Worm (Caenorhabditis elegans) whole organism, young adult: Measurements from ENCODE around the gene irld-32.

Experiments
- B0019.2 ChIP-seq: fragments of 200-800 bp; sonication (Bioruptor generic); conservative IDR thresholded peaks from 2 replicates; pipeline ENCODE4 v1.3.6; 2022; ENCODE audit warnings: missing genetic modification reagents, missing genetic modification characterization, missing compliant biosample characterization
- B0035.1 ChIP-seq: sonication (generic microtip); optimal IDR thresholded peaks from 2 replicates; lab custom pipeline; 2016; ENCODE audit warnings: missing genetic modification characterization, mild to moderate bottlenecking, missing compliant biosample characterization, missing genotype, missing genetic modification reagents
- B0261.1 ChIP-seq: sonication (generic microtip); optimal IDR thresholded peaks from 2 replicates; lab custom pipeline; 2016; ENCODE audit warnings: mild to moderate bottlenecking, missing genetic modification characterization, moderate library complexity, missing compliant biosample characterization
- B0336.3 ChIP-seq: fragments of 200-800 bp; sonication (Bioruptor generic); IDR thresholded peaks from 2 replicates; pipeline ENCODE4 v1.3.6; 2022; ENCODE audit warnings: missing genetic modification characterization, missing compliant biosample characterization
- F39B2.1 ChIP-seq: fragments of 200-800 bp; sonication (Bioruptor generic); IDR thresholded peaks from 2 replicates; pipeline ENCODE4 v1.3.6; 2022; ENCODE audit warnings: missing genetic modification reagents, missing genetic modification characterization, missing compliant biosample characterization
- T07F8.4 ChIP-seq: sonication (generic microtip); optimal IDR thresholded peaks from 2 replicates; lab custom pipeline; 2016; ENCODE audit warnings: mild to moderate bottlenecking, missing genetic modification characterization, moderate library complexity, missing compliant biosample characterization
- Y56A3A.18 ChIP-seq: fragments of 200-800 bp; sonication (Bioruptor generic); IDR thresholded peaks from 2 replicates; pipeline ENCODE4 v1.3.6; 2022; ENCODE audit warnings: missing genetic modification reagents, missing genetic modification characterization, missing compliant biosample characterization
- athp-1 ChIP-seq: sonication (generic microtip); optimal IDR thresholded peaks from 2 replicates; lab custom pipeline; 2017; ENCODE audit warnings: mild to moderate bottlenecking, missing genetic modification characterization, missing compliant biosample characterization
- attf-3 ChIP-seq: fragments of 200-800 bp; sonication (Bioruptor generic); conservative IDR thresholded peaks from 2 replicates; pipeline ENCODE4 v1.3.6; 2022; ENCODE audit warnings: missing genetic modification reagents, missing genetic modification characterization, missing compliant biosample characterization
- bed-2 ChIP-seq: fragments of 200-800 bp; sonication (Bioruptor generic); IDR thresholded peaks from 2 replicates; pipeline ENCODE4 v1.3.6; 2022; ENCODE audit warnings: missing genetic modification reagents, missing genetic modification characterization, missing compliant biosample characterization
- ceh-27 ChIP-seq: fragments of 200-800 bp; sonication (Bioruptor generic); optimal IDR thresholded peaks from 2 replicates; lab custom pipeline; 2018; ENCODE audit warnings: mild to moderate bottlenecking, missing genetic modification characterization, moderate library complexity, missing compliant biosample characterization
- ceh-58 ChIP-seq: fragments of 200-800 bp; sonication (Bioruptor generic); IDR thresholded peaks from 2 replicates; pipeline ENCODE4 v1.3.6; 2022; ENCODE audit warnings: missing genetic modification characterization, missing compliant biosample characterization
- chd-7 ChIP-seq: sonication (generic microtip); optimal IDR thresholded peaks from 2 replicates; lab custom pipeline; 2016; ENCODE audit warnings: mild to moderate bottlenecking, missing genetic modification characterization, moderate library complexity, missing compliant biosample characterization
- dox-1 ChIP-seq: fragments of 200-800 bp; sonication (Bioruptor generic); IDR thresholded peaks from 2 replicates; pipeline ENCODE4 v1.3.6; 2022; ENCODE audit warnings: missing genetic modification reagents, missing genetic modification characterization, missing compliant biosample characterization
- egrh-3 ChIP-seq: fragments of 200-800 bp; sonication (Bioruptor generic); IDR thresholded peaks from 2 replicates; pipeline ENCODE4 v1.3.6; 2022; ENCODE audit warnings: missing genetic modification reagents, missing genetic modification characterization, missing compliant biosample characterization
- him-1 ChIP-seq: sonication (generic microtip); optimal IDR thresholded peaks from 2 replicates; lab custom pipeline; 2016; ENCODE audit warnings: missing genotype, missing genetic modification reagents, missing genetic modification characterization, missing compliant biosample characterization
- hmg-1.2 ChIP-seq: fragments of 200-800 bp; sonication (Bioruptor generic); IDR thresholded peaks from 2 replicates; pipeline ENCODE4 v1.3.6; 2022; ENCODE audit warnings: missing genetic modification reagents, missing genetic modification characterization, missing compliant biosample characterization
- lag-1 ChIP-seq: fragments of 200-800 bp; sonication (Bioruptor generic); IDR thresholded peaks from 2 replicates; pipeline ENCODE4 v1.3.6; 2022; ENCODE audit warnings: missing genetic modification reagents, missing genetic modification characterization, missing compliant biosample characterization
- lin-26 ChIP-seq: fragments of 200-800 bp; sonication (Bioruptor generic); IDR thresholded peaks from 2 replicates; pipeline ENCODE4 v1.3.6; 2022; ENCODE audit warnings: missing genetic modification reagents, missing genetic modification characterization, missing compliant biosample characterization
- lin-35 ChIP-seq, 3 experiments: fragments of 150-350 bp in 2 of 3; sonication (generic microtip) in 1 of 3; optimal IDR thresholded peaks; 2 replicates each; lab custom pipeline; 2014 to 2018; ENCODE audit warnings: missing biosample characterization in 3 of 3, missing genetic modification characterization in 3 of 3, missing genetic modification reagents in 3 of 3
- madf-3 ChIP-seq: fragments of 200-800 bp; sonication (Bioruptor generic); IDR thresholded peaks from 2 replicates; pipeline ENCODE4 v1.3.6; 2022; ENCODE audit warnings: missing genetic modification reagents, missing genetic modification characterization, missing compliant biosample characterization
- madf-6 ChIP-seq: fragments of 200-800 bp; sonication (Bioruptor generic); IDR thresholded peaks from 2 replicates; pipeline ENCODE4 v1.3.6; 2022; ENCODE audit warnings: missing genetic modification reagents, missing genetic modification characterization, missing compliant biosample characterization
- mcd-1 ChIP-seq: fragments of 200-800 bp; sonication (Bioruptor generic); IDR thresholded peaks from 2 replicates; pipeline ENCODE4 v1.3.6; 2022; ENCODE audit warnings: missing genetic modification reagents, missing genetic modification characterization, missing compliant biosample characterization
- mel-28 ChIP-seq: sonication (generic microtip); optimal IDR thresholded peaks from 2 replicates; lab custom pipeline; 2016; ENCODE audit warnings: borderline replicate concordance, mild to moderate bottlenecking, missing genetic modification characterization, missing compliant biosample characterization
- mes-4 ChIP-seq: sonication (generic microtip); optimal IDR thresholded peaks from 2 replicates; lab custom pipeline; 2016; ENCODE audit warnings: missing genotype, missing genetic modification characterization, missing compliant biosample characterization
- nfya-1 ChIP-seq: sonication (generic microtip); optimal IDR thresholded peaks from 2 replicates; lab custom pipeline; 2017; ENCODE audit warnings: antibody characterized with exemption, missing compliant biosample characterization, missing genetic modification characterization, borderline replicate concordance; ENCODE audit not compliant: insufficient read depth
- pbrm-1 ChIP-seq: fragments of 200-800 bp; sonication (Bioruptor generic); IDR thresholded peaks from 2 replicates; pipeline ENCODE4 v1.3.6; 2022; ENCODE audit warnings: missing genetic modification reagents, missing genetic modification characterization, missing compliant biosample characterization
- pha-4 ChIP-seq: fragments of 150-350 bp; sonication (generic microtip); optimal IDR thresholded peaks from 2 replicates; lab custom pipeline; 2014; ENCODE audit warnings: missing biosample characterization, missing genetic modification reagents, missing genetic modification characterization
- rcor-1 ChIP-seq: fragments of 200-800 bp; sonication (Bioruptor generic); IDR thresholded peaks from 2 replicates; pipeline ENCODE4 v1.3.6; 2022; ENCODE audit warnings: missing genetic modification reagents, missing genetic modification characterization, missing compliant biosample characterization
- rpc-1 ChIP-seq, 2 experiments: fragments of 150-350 bp in 1 of 2; sonication (generic microtip) in 1 of 2; optimal IDR thresholded peaks; 2 replicates each; lab custom pipeline; 2014 to 2018; ENCODE audit warnings: missing biosample characterization in 1 of 2, missing genetic modification characterization in 1 of 2, missing genetic modification reagents in 1 of 2, missing genotype in 1 of 2
- sdz-38 ChIP-seq: sonication (generic microtip); optimal IDR thresholded peaks from 2 replicates; lab custom pipeline; 2016; ENCODE audit warnings: missing genotype, missing genetic modification characterization, missing compliant biosample characterization
- sea-2 ChIP-seq: fragments of 200-800 bp; sonication (Bioruptor generic); IDR thresholded peaks from 2 replicates; pipeline ENCODE4 v1.3.6; 2022; ENCODE audit warnings: missing genetic modification characterization, missing compliant biosample characterization
- snpc-4 ChIP-seq, 5 experiments: fragments of 150-350 bp in 1 of 5; sonication (generic microtip) in 4 of 5; optimal IDR thresholded peaks; 2 replicates each; lab custom pipeline; 2014 to 2018; ENCODE audit warnings: missing genetic modification characterization in 5 of 5, missing biosample characterization in 3 of 5, antibody characterized with exemption in 2 of 5, mild to moderate bottlenecking in 2 of 5, missing compliant biosample characterization in 2 of 5, missing genotype in 2 of 5, moderate library complexity in 2 of 5, missing genetic modification reagents in 1 of 5
- sptf-2 ChIP-seq: fragments of 200-800 bp; sonication (Bioruptor generic); optimal IDR thresholded peaks from 2 replicates; lab custom pipeline; 2018; ENCODE audit warnings: mild to moderate bottlenecking, missing genetic modification characterization, missing compliant biosample characterization
- unc-130 ChIP-seq: sonication (generic microtip); optimal IDR thresholded peaks from 2 replicates; lab custom pipeline; 2016; ENCODE audit warnings: missing genetic modification reagents, missing genetic modification characterization, missing compliant biosample characterization
- unc-62 ChIP-seq: fragments of 150-350 bp; optimal IDR thresholded peaks from 2 replicates; lab custom pipeline; 2014; ENCODE audit warnings: missing biosample characterization, missing genetic modification reagents, missing genetic modification characterization
- zfh-2 ChIP-seq: fragments of 200-800 bp; sonication (Bioruptor generic); conservative IDR thresholded peaks from 2 replicates; pipeline ENCODE4 v1.3.6; 2022; ENCODE audit warnings: missing genetic modification reagents, missing genetic modification characterization, missing compliant biosample characterization

Gene irld-32

DNA sequence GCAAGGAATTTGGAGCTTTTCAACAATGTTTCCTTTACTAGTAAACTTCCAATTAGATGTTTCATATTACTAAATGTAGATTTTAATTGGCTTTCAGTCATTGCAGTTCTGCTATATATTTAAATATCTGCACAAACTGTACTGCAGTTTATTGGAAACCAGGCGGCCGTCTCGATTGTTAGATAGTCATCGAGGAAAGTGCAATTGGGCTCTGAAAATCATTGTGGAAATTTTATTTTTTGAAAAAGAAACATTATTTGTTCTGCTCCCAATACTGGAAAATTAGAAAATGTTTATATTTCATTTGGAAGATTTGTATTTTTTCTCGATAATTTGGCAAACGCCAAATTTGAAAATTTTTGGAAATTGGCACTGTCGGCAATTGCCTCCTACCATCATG is 6.8 kb downstream of the irld-32 start, which contains the start of gene irld-29:
Gene irld-29 (minus strand): TSS at position 101 of the 400 bp plus-strand sequence.
- TF ChIP-seq attf-3 (GFP tag; lab: Robert Waterston, UW) (no peak), B0019.2 (GFP tag; lab: Robert Waterston, UW) (no peak), mcd-1 (GFP tag; lab: Robert Waterston, UW) (no peak), Y56A3A.18 (GFP tag; lab: Robert Waterston, UW) (no peak), athp-1 (no peak), ceh-27 (GFP tag; lab: Kevin White, UChicago) (no peak), sptf-2 (GFP tag; lab: Kevin White, UChicago) (no peak), rcor-1 (GFP tag; lab: Robert Waterston, UW) (no peak), mes-4 (no peak), nfya-1 (tag; lab: Kevin White, UChicago) (no peak), chd-7 (no peak), hmg-1.2 (GFP tag; lab: Robert Waterston, UW) (no peak), sdz-38 (tag; lab: Kevin White, UChicago) (no peak), madf-6 (GFP tag; lab: Robert Waterston, UW) (no peak), B0035.1 (tag; lab: Kevin White, UChicago) (no peak), him-1 (tag; lab: Kevin White, UChicago) (no peak)

DNA sequence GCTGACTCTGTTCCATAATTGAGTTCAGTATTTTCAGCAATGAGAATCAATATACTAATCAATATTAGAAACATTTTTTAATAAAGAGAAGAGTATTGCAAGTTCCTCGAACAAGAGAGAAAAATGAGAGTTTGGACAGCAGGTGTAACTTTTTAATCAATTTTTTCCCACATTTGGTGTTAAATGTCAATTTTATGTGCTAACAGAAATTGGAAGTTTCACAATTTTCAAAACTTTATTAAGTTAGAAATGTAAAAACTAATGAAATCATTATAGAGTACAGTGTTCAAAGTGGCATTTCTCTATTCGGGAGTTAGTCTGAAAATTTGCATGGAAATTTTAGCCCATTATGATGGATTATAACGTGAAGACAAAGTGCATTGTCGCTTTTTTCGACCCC is 9.6 kb downstream of the irld-32 start, which contains the start of gene irld-30:
Gene irld-30 (minus strand): TSS at position 101 of the 400 bp plus-strand sequence.
- TF ChIP-seq egrh-3 (GFP tag; lab: Robert Waterston, UW): no peak
- TF ChIP-seq B0261.1 (tag; lab: Kevin White, UChicago): no peak
- TF ChIP-seq unc-130 (GFP tag; lab: Kevin White, UChicago): no peak
- no peak for TF ChIP-seq lin-26

DNA sequence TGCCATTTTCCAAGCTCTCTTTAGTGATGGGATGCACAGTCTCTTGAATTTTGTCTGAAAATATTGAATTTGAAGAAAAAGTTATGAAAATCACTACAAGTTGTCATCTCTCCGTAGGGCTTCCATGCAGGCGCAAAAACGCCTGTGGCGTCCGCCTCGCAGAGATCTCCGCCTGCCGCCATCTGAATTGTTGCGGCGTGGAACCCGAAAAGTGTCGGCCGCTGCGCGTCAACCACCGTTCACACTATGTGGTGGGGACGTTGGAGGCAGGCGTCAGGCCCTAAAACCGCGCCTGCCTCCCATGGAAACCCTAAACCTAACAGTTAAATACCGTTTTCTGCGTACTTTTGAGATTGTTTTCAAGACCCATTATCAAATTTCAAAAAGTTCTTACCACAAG is 10.4 kb downstream of the irld-32 start:
- TF ChIP-seq B0336.3 (no peak), zfh-2 (peak; percentile 78), snpc-4 (GFP tag; optimal IDR thresholded peaks at IDR 0.05; lab: Kevin White, UChicago) (no peak), snpc-4 (tag; optimal IDR thresholded peaks at IDR 0.05; lab: Kevin White, UChicago) (peak in 1 of 4 experiments; percentile 3), unc-62 (GFP tag; lab: Kevin White, UChicago) (no peak), lin-35 (GFP tag; optimal IDR thresholded peaks at IDR 0.05; lab: Kevin White, UChicago) (no peak), pha-4 (tag; lab: Kevin White, UChicago) (no peak), lag-1 (GFP tag; lab: Robert Waterston, UW) (no peak), ceh-58 (GFP tag; lab: Robert Waterston, UW) (no peak), pbrm-1 (GFP tag; lab: Robert Waterston, UW) (no peak), mel-28 (no peak), madf-3 (GFP tag; lab: Robert Waterston, UW) (no peak), bed-2 (GFP tag; lab: Robert Waterston, UW) (no peak), sea-2 (GFP tag; lab: Robert Waterston, UW) (no peak), egrh-3 (GFP tag; lab: Robert Waterston, UW) (peak; percentile 27; the same call in 1 of the 2 replicates), rpc-1 (optimal IDR thresholded peaks at IDR 0.05; lab: Kevin White, UChicago) (no peak), rpc-1 (tag; optimal IDR thresholded peaks at IDR 0.05; lab: Kevin White, UChicago) (no peak), T07F8.4 (tag; lab: Kevin White, UChicago) (no peak), rcor-1 (GFP tag; lab: Robert Waterston, UW) (no peak), F39B2.1 (GFP tag; lab: Robert Waterston, UW) (no peak), dox-1 (no peak)
